Worm (Caenorhabditis elegans): ENCODE data around the gene mdt-27.

The mdt-27 gene

ce11 chrV:9254012-9254696 lies 40.7 kb upstream of the mdt-27 start, which contains the start of gene F07C3.9 (continued):
- TF ChIP-seq lin-15B (tag; optimal IDR thresholded peaks at IDR 0.05) (no peak), nhr-25 (tag; optimal IDR thresholded peaks at IDR 0.05; ENCODE audit: borderline replicate concordance, insufficient read depth) (no peak), hlh-11 (tag; optimal IDR thresholded peaks at IDR 0.05) (peak; percentile 48), dmd-8 (GFP tag; IDR thresholded peaks at IDR 0.05) (no peak)

ce11 chrV:9249932-9250331 lies 36.5 kb upstream of the mdt-27 start, which contains the start of gene ptd-2:
Gene ptd-2, plus strand, starts transcription at chrV:9250232.
- no peak for TF ChIP-seq mes-2 (tag; optimal IDR thresholded peaks at IDR 0.05; ENCODE audit: poor library complexity, severe bottlenecking)
- TF ChIP-seq mdl-1 (tag; optimal IDR thresholded peaks at IDR 0.05): no peak
- no peak for TF ChIP-seq nhr-42 (GFP tag; IDR thresholded peaks at IDR 0.05)
- no peak for TF ChIP-seq egl-43 (GFP tag; IDR thresholded peaks at IDR 0.05)
- no peak for TF ChIP-seq cey-2 (tag; optimal IDR thresholded peaks at IDR 0.05; ENCODE audit: borderline replicate concordance, insufficient read depth)
- TF ChIP-seq lin-13 (GFP tag; optimal IDR thresholded peaks at IDR 0.05): no peak
- no peak for TF ChIP-seq F44E2.7 (GFP tag; IDR thresholded peaks at IDR 0.05)
- TF ChIP-seq aha-1 (tag): no peak
- no peak for TF ChIP-seq skn-1 (tag; optimal IDR thresholded peaks at IDR 0.05)
- no peak for TF ChIP-seq ctbp-1 (GFP tag; IDR thresholded peaks at IDR 0.05)
- no peak for TF ChIP-seq gei-8 (GFP tag; optimal IDR thresholded peaks at IDR 0.05)

ce11 chrV:9249206-9249605 lies 35.8 kb upstream of the mdt-27 start, which contains the start of gene str-94:
Gene str-94, minus strand, starts transcription at chrV:9249306.
- TF ChIP-seq dmd-6 (GFP tag; IDR thresholded peaks at IDR 0.05) (no peak), aha-1 (tag) (peak; percentile 39)

- peak in 1 of 2 experiments; percentile 28 for TF ChIP-seq lsy-2 (tag; optimal IDR thresholded peaks at IDR 0.05)
- TF ChIP-seq dmd-9 (GFP tag; IDR thresholded peaks at IDR 0.05): no peak
- no peak for TF ChIP-seq egl-27 (tag; optimal IDR thresholded peaks at IDR 0.05)
- TF ChIP-seq ces-1 (GFP tag; optimal IDR thresholded peaks at IDR 0.05): no peak
- TF ChIP-seq lin-39 (tag; optimal IDR thresholded peaks at IDR 0.05): no peak
- no peak for TF ChIP-seq nhr-28 (tag; optimal IDR thresholded peaks at IDR 0.05)
- no peak for TF ChIP-seq skn-1 (tag; optimal IDR thresholded peaks at IDR 0.05)
- no peak for TF ChIP-seq set-16 (GFP tag; IDR thresholded peaks at IDR 0.05)
- TF ChIP-seq mxl-3 (GFP tag; optimal IDR thresholded peaks at IDR 0.05): no peak
- peak; percentile 47; the same call in 1 of the 2 replicates for TF ChIP-seq hmg-1.1 (GFP tag; IDR thresholded peaks at IDR 0.05)
- TF ChIP-seq daf-19 (GFP tag; conservative IDR thresholded peaks at IDR 0.05): no peak
- TF ChIP-seq unc-130 (GFP tag; optimal IDR thresholded peaks at IDR 0.05): no peak
- no peak for TF ChIP-seq mep-1 (tag; optimal IDR thresholded peaks at IDR 0.05)
- TF ChIP-seq fkh-10 (GFP tag; optimal IDR thresholded peaks at IDR 0.05): no peak
- no peak for TF ChIP-seq Y5F2A.4 (GFP tag; optimal IDR thresholded peaks at IDR 0.05)
- no peak for TF ChIP-seq ceh-82 (tag; optimal IDR thresholded peaks at IDR 0.05)
- no peak for TF ChIP-seq php-3 (GFP tag; IDR thresholded peaks at IDR 0.05)
- TF ChIP-seq aha-1 (tag): peak; percentile 11
- no peak for TF ChIP-seq tra-1 (GFP tag; IDR thresholded peaks at IDR 0.05)
- TF ChIP-seq zip-2 (tag; optimal IDR thresholded peaks at IDR 0.05): no peak
- no peak for TF ChIP-seq mdt-29 (GFP tag; IDR thresholded peaks at IDR 0.05)
- no peak for TF ChIP-seq sdz-12 (GFP tag; optimal IDR thresholded peaks at IDR 0.05)
- TF ChIP-seq dpl-1 (GFP tag; optimal IDR thresholded peaks at IDR 0.05): no peak
- no peak for TF ChIP-seq ZK337.2 (GFP tag; IDR thresholded peaks at IDR 0.05)
- TF ChIP-seq tag-97 (GFP tag; IDR thresholded peaks at IDR 0.05): no peak
- TF ChIP-seq ceh-20 (GFP tag; IDR thresholded peaks at IDR 0.05): 0 out of 2 replicates have a peak, but pooled peaks have one; percentile 19
- peak in 1 of 2 experiments; percentile 83 for TF ChIP-seq unc-62 (GFP tag; optimal IDR thresholded peaks at IDR 0.05 in 1 of 2)
- TF ChIP-seq unc-62 (tag; optimal IDR thresholded peaks at IDR 0.05): no peak
- no peak for TF ChIP-seq dmd-8 (GFP tag; IDR thresholded peaks at IDR 0.05)
- TF ChIP-seq F10B5.3 (tag; optimal IDR thresholded peaks at IDR 0.05): no peak
- no peak for TF ChIP-seq spr-1 (tag; optimal IDR thresholded peaks at IDR 0.05)
- no peak for TF ChIP-seq snpc-1.2 (GFP tag; IDR thresholded peaks at IDR 0.05)
Measured at ce11 chrV:9247416-9247815, 34.0 kb upstream of the mdt-27 start.

Data from whole organism, L4 larva.